Fruit fly (Drosophila melanogaster) S2 (cell line): ENCODE data around the gene CG6409.

Experiments used
- CG8478 ChIP-seq: fragments of >200 bp; optimal IDR thresholded peaks from 2 replicates; lab custom pipeline; 2018
- CTCF ChIP-seq, 2 experiments: fragments of >200 bp; optimal IDR thresholded peaks; 2 replicates each; lab custom pipeline; 2018

dm6 chr3L:10889692-10890089 is 7.5 kb upstream of the CG6409 start, which contains the start of gene Cpr67Fa1:
- no peak for TF ChIP-seq CTCF (optimal IDR thresholded peaks at IDR 0.05; lab: Kevin White, UChicago)
- TF ChIP-seq CG8478 (lab: Kevin White, UChicago): no peak
